Fruit fly (Drosophila melanogaster): ENCODE results near the gene CG4957.

CG4957 gene

DNA sequence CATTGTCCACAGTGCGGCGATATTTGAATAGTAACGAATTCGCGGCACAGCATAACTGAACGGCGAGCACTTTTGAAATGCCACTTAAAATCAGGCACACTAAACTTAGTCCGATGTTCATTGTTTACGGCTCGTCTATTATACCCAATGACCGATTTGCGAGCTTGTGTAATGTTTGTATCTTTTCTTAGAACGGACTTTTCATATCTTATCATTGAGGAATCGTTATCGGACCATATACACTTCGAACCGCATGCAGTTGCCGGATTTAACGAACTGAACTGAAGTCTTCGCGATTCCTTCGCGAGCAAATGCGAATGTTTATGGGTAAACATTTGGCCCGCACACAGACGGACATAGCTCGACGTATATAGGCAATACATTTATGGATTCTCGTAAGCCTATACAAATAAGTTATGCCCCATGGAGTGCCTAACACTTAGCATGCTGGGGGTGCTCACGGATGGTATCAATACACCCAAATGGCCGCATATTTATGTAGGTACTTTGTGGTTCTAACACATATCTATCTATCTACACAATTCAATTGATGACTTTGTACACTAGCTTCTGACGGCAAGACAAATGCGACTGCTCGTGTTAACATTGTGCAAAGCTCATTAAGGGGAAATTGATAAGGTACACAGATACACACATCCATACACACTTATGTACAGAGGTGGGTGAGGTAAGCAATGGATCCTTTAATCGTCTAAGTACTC, 30.8 kb upstream of the CG4957 start, which contains the start of gene mthl15:
mthl15 (minus strand) TSS at position 593 of the 722 bp plus-strand sequence.
- peak; percentile 34 for TF ChIP-seq vri (GFP tag; optimal IDR thresholded peaks at IDR 0.05)
- no peak for TF ChIP-seq Lpt (GFP tag; optimal IDR thresholded peaks at IDR 0.05)
- TF ChIP-seq Eip75B (GFP tag; optimal IDR thresholded peaks at IDR 0.05), result no peak
- TF ChIP-seq CG10669 (GFP tag; optimal IDR thresholded peaks at IDR 0.05), result no peak
- TF ChIP-seq achi (GFP tag; optimal IDR thresholded peaks at IDR 0.05), result no peak
- no peak for TF ChIP-seq Sox102F (GFP tag; optimal IDR thresholded peaks at IDR 0.05)
- TF ChIP-seq fkh (GFP tag; optimal IDR thresholded peaks at IDR 0.05), result peak; percentile 90

dm6 chr2L:10238726-10239652, 29.7 kb upstream of the CG4957 start, which contains the start of gene me31B:
me31B (plus strand) TSS chr2L:10239341.
- no peak for TF ChIP-seq CG3919 (GFP tag; optimal IDR thresholded peaks at IDR 0.05)
- peak; percentile 7 for TF ChIP-seq Eip93F (GFP tag; optimal IDR thresholded peaks at IDR 0.05)
- TF ChIP-seq Gug (GFP tag; IDR thresholded peaks at IDR 0.05), result no peak
- TF ChIP-seq Ets21C (GFP tag; optimal IDR thresholded peaks at IDR 0.05), result no peak
- no peak for TF ChIP-seq Eip75B (GFP tag; optimal IDR thresholded peaks at IDR 0.05)
- TF ChIP-seq CG3032 (tag; optimal IDR thresholded peaks at IDR 0.05), result peak; percentile 14
- TF ChIP-seq Hr4 (GFP tag; optimal IDR thresholded peaks at IDR 0.05), result no peak
- no peak for TF ChIP-seq Sox102F (GFP tag; optimal IDR thresholded peaks at IDR 0.05)
- TF ChIP-seq fkh (GFP tag; optimal IDR thresholded peaks at IDR 0.05), result no peak
- TF ChIP-seq CG15336 (GFP tag; IDR thresholded peaks at IDR 0.05), result no peak
- TF ChIP-seq Hr39 (GFP tag; optimal IDR thresholded peaks at IDR 0.05), result no peak
- TF ChIP-seq CG32006 (GFP tag; optimal IDR thresholded peaks at IDR 0.05), result no peak
- no peak for TF ChIP-seq acj6 (GFP tag; optimal IDR thresholded peaks at IDR 0.05)
- TF ChIP-seq fd59A (GFP tag; optimal IDR thresholded peaks at IDR 0.05), result no peak
- no peak for TF ChIP-seq CG6276 (GFP tag; optimal IDR thresholded peaks at IDR 0.05)

- TF ChIP-seq dsx (GFP tag; optimal IDR thresholded peaks at IDR 0.05; ENCODE audit: poor library complexity, severe bottlenecking) (no peak), CG6808 (GFP tag; optimal IDR thresholded peaks at IDR 0.05) (no peak), fd59A (GFP tag; optimal IDR thresholded peaks at IDR 0.05) (no peak), achi (GFP tag; optimal IDR thresholded peaks at IDR 0.05) (no peak), salr (GFP tag; optimal IDR thresholded peaks at IDR 0.05) (no peak), CG3919 (GFP tag; optimal IDR thresholded peaks at IDR 0.05) (no peak), CG10631 (GFP tag; optimal IDR thresholded peaks at IDR 0.05) (no peak), CG6163 (GFP tag; IDR thresholded peaks at IDR 0.05) (no peak), Eip75B (GFP tag; optimal IDR thresholded peaks at IDR 0.05) (no peak), CG4318 (GFP tag; optimal IDR thresholded peaks at IDR 0.05) (no peak), cyc (GFP tag; optimal IDR thresholded peaks at IDR 0.05) (no peak), CG32006 (GFP tag; optimal IDR thresholded peaks at IDR 0.05) (no peak), CG10669 (GFP tag; optimal IDR thresholded peaks at IDR 0.05) (no peak), CG34406 (GFP tag; optimal IDR thresholded peaks at IDR 0.05) (no peak)
Observed at dm6 chr2L:10246785-10247190, 21.9 kb upstream of the CG4957 start, which contains the start of gene chico. chico (minus strand) TSS chr2L:10247078.

dm6 chr2L:10249655-10250202, 18.9 kb upstream of the CG4957 start:
- TF ChIP-seq Eip93F (GFP tag; optimal IDR thresholded peaks at IDR 0.05), result no peak
- peak; percentile 94 for TF ChIP-seq fkh (GFP tag; optimal IDR thresholded peaks at IDR 0.05)
- no peak for TF ChIP-seq vri (GFP tag; optimal IDR thresholded peaks at IDR 0.05)
- no peak for TF ChIP-seq Sox15 (GFP tag; optimal IDR thresholded peaks at IDR 0.05)
- no peak for TF ChIP-seq CG9139 (GFP tag; optimal IDR thresholded peaks at IDR 0.05)
- TF ChIP-seq topi (GFP tag; optimal IDR thresholded peaks at IDR 0.05), result no peak

Data from whole organism, prepupa.